Worm (Caenorhabditis elegans): ENCODE data around the gene ZK470.2.
A peak's percentile ranks its signal among the peaks of the same experiment; 100 is the strongest.

The ZK470.2 gene

ce11 chrX:4134855-4135254 is at the start of gene ZK470.2:
ZK470.2 (plus strand) TSS chrX:4135155.
- no peak for TF ChIP-seq hlh-1 (tag; optimal IDR thresholded peaks at IDR 0.05)
- no peak for TF ChIP-seq ces-1 (GFP tag; optimal IDR thresholded peaks at IDR 0.05)
- no peak for TF ChIP-seq tbx-8 (GFP tag; optimal IDR thresholded peaks at IDR 0.05)
- TF ChIP-seq mls-2 (tag; optimal IDR thresholded peaks at IDR 0.05), result no peak
- no peak for TF ChIP-seq pha-4 (tag; optimal IDR thresholded peaks at IDR 0.05)
- no peak for TF ChIP-seq snpc-4 (tag; optimal IDR thresholded peaks at IDR 0.05)
- TF ChIP-seq ceh-83 (GFP tag; optimal IDR thresholded peaks at IDR 0.05), result no peak
- no peak for TF ChIP-seq mab-5 (tag; optimal IDR thresholded peaks at IDR 0.05)
- TF ChIP-seq nhr-76 (tag; optimal IDR thresholded peaks at IDR 0.05), result no peak
- TF ChIP-seq blmp-1 (tag; optimal IDR thresholded peaks at IDR 0.05), result no peak

DNA sequence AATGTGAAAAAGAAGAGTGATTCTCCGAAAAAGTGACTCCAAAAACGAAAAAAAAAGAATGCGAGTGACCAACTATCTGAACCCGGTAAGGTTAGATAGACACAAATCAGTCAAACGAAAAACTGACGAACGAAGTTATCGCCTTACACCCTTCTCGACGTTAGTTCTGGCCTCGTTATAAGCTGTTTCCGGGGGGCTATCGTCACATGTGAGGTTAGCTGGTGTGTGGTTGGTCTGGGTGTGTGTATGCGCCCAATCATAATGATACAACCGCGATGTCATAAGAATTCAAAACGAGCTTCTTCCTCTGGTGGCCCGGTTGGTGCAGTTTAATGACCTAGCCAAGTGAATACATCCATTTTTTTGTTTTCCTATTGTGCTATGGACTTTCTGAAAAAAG is 49.5 kb upstream of the ZK470.2 start:
- no peak for TF ChIP-seq nhr-76 (tag; optimal IDR thresholded peaks at IDR 0.05)
- no peak for TF ChIP-seq M03D4.4 (tag; optimal IDR thresholded peaks at IDR 0.05)
- TF ChIP-seq ceh-83 (GFP tag; optimal IDR thresholded peaks at IDR 0.05), result no peak
- no peak for TF ChIP-seq bed-3 (GFP tag; optimal IDR thresholded peaks at IDR 0.05)
- TF ChIP-seq unc-120 (tag; optimal IDR thresholded peaks at IDR 0.05; ENCODE audit: poor library complexity, severe bottlenecking), result no peak
- TF ChIP-seq hlh-1 (tag; optimal IDR thresholded peaks at IDR 0.05), result no peak
- no peak for TF ChIP-seq flh-1 (GFP tag; optimal IDR thresholded peaks at IDR 0.05)
- no peak for TF ChIP-seq unc-62 (GFP tag; optimal IDR thresholded peaks at IDR 0.05)
- no peak for TF ChIP-seq cnd-1 (tag; optimal IDR thresholded peaks at IDR 0.05)
- TF ChIP-seq pha-4 (tag; optimal IDR thresholded peaks at IDR 0.05), result no peak
- TF ChIP-seq nhr-2 (tag; optimal IDR thresholded peaks at IDR 0.05), result no peak
- no peak for TF ChIP-seq lsy-2 (tag; optimal IDR thresholded peaks at IDR 0.05)
- no peak for TF ChIP-seq sptf-1 (tag; optimal IDR thresholded peaks at IDR 0.05)

DNA sequence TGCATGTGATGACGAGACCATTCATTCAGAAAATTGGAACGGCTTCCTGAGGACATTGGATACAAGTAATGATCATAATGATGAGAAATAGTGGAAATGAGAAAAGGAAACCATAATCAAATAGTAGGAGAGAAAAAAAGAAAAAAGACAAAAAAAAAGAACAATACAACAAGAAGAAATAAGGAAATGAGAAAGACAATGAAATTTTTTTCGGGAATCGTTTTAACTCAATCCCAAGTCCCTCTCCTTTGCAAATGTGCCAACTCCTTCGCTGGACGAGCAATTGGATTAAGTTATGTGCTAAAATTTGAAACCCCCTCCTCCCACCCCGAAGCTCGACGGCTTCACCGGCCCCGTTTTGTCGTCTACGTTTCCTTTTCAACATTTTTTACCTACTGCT is 46.0 kb upstream of the ZK470.2 start:
- no peak for TF ChIP-seq ceh-83 (GFP tag; optimal IDR thresholded peaks at IDR 0.05)
- TF ChIP-seq sptf-1 (tag; optimal IDR thresholded peaks at IDR 0.05), result no peak
- TF ChIP-seq ces-1 (GFP tag; optimal IDR thresholded peaks at IDR 0.05), result peak; percentile 83

ce11 chrX:4094979-4095378 is 40.0 kb upstream of the ZK470.2 start:
- TF ChIP-seq ham-2 (GFP tag; optimal IDR thresholded peaks at IDR 0.05) (no peak), unc-39 (tag; optimal IDR thresholded peaks at IDR 0.05) (no peak), mep-1 (tag; optimal IDR thresholded peaks at IDR 0.05) (no peak), sptf-1 (tag; optimal IDR thresholded peaks at IDR 0.05) (no peak), unc-120 (tag; optimal IDR thresholded peaks at IDR 0.05; ENCODE audit: poor library complexity, severe bottlenecking) (no peak), lin-13 (tag; optimal IDR thresholded peaks at IDR 0.05) (no peak), lsy-2 (tag; optimal IDR thresholded peaks at IDR 0.05) (no peak), ceh-43 (GFP tag; optimal IDR thresholded peaks at IDR 0.05) (no peak), elt-1 (tag; optimal IDR thresholded peaks at IDR 0.05; ENCODE audit: borderline replicate concordance, insufficient read depth) (no peak)

ce11 chrX:4100473-4100872 is 34.5 kb upstream of the ZK470.2 start, which contains the start of gene clh-4:
clh-4 (minus strand) TSS chrX:4100573.
- TF ChIP-seq unc-120 (tag; optimal IDR thresholded peaks at IDR 0.05; ENCODE audit: poor library complexity, severe bottlenecking) (no peak), nhr-2 (tag; optimal IDR thresholded peaks at IDR 0.05) (no peak), nhr-28 (tag; optimal IDR thresholded peaks at IDR 0.05) (no peak)

DNA sequence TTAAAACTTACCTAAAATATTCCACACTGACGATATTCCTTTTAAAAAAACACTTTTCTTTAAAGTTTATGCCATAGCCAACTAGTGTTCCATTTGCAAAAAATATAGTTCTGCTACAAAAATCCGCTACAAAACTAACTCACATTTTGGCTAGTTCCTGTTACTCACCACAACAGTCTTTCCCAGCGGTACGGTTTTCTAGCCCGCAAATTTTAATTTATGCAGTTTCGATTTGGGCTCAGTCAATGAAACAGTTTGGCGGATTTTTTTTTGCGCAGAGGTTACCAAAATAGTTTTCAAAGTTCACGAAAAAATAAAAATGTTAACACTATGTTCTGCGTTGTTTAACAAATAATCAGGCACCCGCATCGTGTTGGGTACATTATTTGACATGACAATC is 33.7 kb upstream of the ZK470.2 start:
- TF ChIP-seq nhr-28 (tag; optimal IDR thresholded peaks at IDR 0.05) (no peak), unc-39 (tag; optimal IDR thresholded peaks at IDR 0.05) (no peak), M03D4.4 (tag; optimal IDR thresholded peaks at IDR 0.05) (no peak), elt-1 (tag; optimal IDR thresholded peaks at IDR 0.05; ENCODE audit: borderline replicate concordance, insufficient read depth) (no peak), nhr-12 (tag; optimal IDR thresholded peaks at IDR 0.05) (no peak), bed-3 (GFP tag; optimal IDR thresholded peaks at IDR 0.05) (no peak), ceh-39 (tag; optimal IDR thresholded peaks at IDR 0.05) (no peak), blmp-1 (tag; optimal IDR thresholded peaks at IDR 0.05) (no peak), elt-3 (tag; optimal IDR thresholded peaks at IDR 0.05) (no peak), sptf-1 (tag; optimal IDR thresholded peaks at IDR 0.05) (no peak), pha-4 (tag; optimal IDR thresholded peaks at IDR 0.05) (no peak)
